Fruit fly (Drosophila melanogaster) whole organism, pupa: ENCODE results near the gene Ir7e.

Source experiments
- CG13204 ChIP-seq: fragments of 200-800 bp; sonication (Bioruptor generic); optimal IDR thresholded peaks from 2 replicates; lab custom pipeline; 2018; ENCODE audit warnings: missing biosample characterization, mild to moderate bottlenecking, missing genetic modification characterization, moderate library complexity
- CG8159 ChIP-seq: fragments of 200-800 bp; sonication (Bioruptor generic); optimal IDR thresholded peaks from 3 replicates; lab custom pipeline; 2018; ENCODE audit warnings: missing biosample characterization, mild to moderate bottlenecking, missing genetic modification characterization, moderate library complexity
- CG8301 ChIP-seq: fragments of 200-800 bp; sonication (Bioruptor generic); optimal IDR thresholded peaks from 2 replicates; lab custom pipeline; 2018; ENCODE audit warnings: missing biosample characterization, mild to moderate bottlenecking, missing genetic modification characterization
- Pif1B ChIP-seq: fragments of 200-800 bp; sonication (Bioruptor generic); optimal IDR thresholded peaks from 3 replicates; lab custom pipeline; 2016; ENCODE audit warnings: missing biosample characterization, missing genetic modification characterization
- gl ChIP-seq: fragments of 200-800 bp; sonication (Bioruptor generic); optimal IDR thresholded peaks from 2 replicates; lab custom pipeline; 2018; ENCODE audit warnings: missing biosample characterization, mild to moderate bottlenecking, missing genetic modification characterization
- rn ChIP-seq: fragments of 200-800 bp; sonication (Bioruptor generic); IDR thresholded peaks from 2 replicates; pipeline ENCODE4 v1.3.6; 2022; ENCODE audit warnings: missing biosample characterization, missing genetic modification characterization

DNA sequence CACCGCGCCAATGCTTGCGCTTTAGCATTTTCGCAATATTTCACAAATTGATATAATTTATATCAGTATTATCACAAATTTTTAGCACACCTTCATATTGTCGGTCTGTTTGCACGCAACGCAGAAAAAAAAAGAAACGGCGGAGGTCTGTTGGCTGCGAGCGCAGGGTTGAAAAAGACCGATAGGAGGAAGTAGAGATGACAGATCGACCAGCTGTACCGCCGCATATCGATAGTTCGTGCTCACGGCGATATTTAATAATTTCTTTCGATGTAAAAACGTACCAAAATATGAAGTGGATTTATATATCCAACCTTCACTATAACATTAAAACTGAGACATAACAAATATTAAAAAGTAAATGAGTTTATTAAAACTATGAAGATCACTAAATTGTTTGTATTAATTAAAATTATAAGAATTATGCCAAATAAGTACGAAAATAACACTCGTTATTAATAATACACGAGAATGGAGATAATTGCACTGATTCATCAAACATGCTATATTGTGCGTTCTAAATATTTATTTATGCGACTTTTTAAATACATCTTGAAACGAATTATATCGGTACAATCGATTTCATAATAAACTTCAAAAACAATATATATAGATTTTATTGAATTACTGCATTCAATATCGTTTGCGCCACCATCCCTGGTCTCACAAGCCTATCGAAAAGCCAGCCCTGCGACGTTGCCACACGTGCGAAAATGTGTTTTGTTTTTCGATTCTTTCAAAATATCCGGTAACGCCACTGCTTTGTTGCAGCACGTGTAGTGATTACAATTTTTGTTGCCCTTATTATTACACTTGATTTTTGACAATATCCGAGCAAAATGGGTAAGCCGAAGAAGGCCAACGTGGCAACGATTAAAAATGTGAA is 19.9 kb upstream of the Ir7e start, which contains the start of the genes RpS6 and bys:
- TF ChIP-seq CG8301 (no peak), rn (GFP tag; lab: Robert Waterston, UW) (no peak), Pif1B (GFP tag; lab: Kevin White, UChicago) (no peak), CG13204 (no peak), CG8159 (tag; lab: Kevin White, UChicago) (peak; percentile 16), gl (no peak)
